Fruit fly (Drosophila melanogaster) whole organism, adult: ENCODE data around the gene dome.

Experiments used
- CG11617 ChIP-seq: fragments of 200-800 bp; sonication (Bioruptor generic); optimal IDR thresholded peaks from 2 replicates; lab custom pipeline; 2017; ENCODE audit warnings: mild to moderate bottlenecking, missing biosample characterization, missing genetic modification reagents, missing genetic modification characterization
- CG12768 ChIP-seq: fragments of 200-800 bp; sonication (Bioruptor generic); optimal IDR thresholded peaks from 2 replicates; lab custom pipeline; 2017; ENCODE audit warnings: missing biosample characterization, missing genetic modification characterization, mild to moderate bottlenecking, moderate library complexity, missing genetic modification reagents
- CG14711 ChIP-seq: fragments of 200-800 bp; sonication (Bioruptor generic); optimal IDR thresholded peaks from 2 replicates; lab custom pipeline; 2018; ENCODE audit warnings: missing biosample characterization, mild to moderate bottlenecking, missing genetic modification characterization, moderate library complexity
- CG1620 ChIP-seq: fragments of 200-800 bp; sonication (Bioruptor generic); optimal IDR thresholded peaks from 2 replicates; lab custom pipeline; 2016; ENCODE audit warnings: missing biosample characterization, missing genetic modification characterization
- CG33017 ChIP-seq: fragments of 200-800 bp; sonication (Bioruptor generic); optimal IDR thresholded peaks from 2 replicates; lab custom pipeline; 2018; ENCODE audit warnings: missing biosample characterization, mild to moderate bottlenecking, missing genetic modification characterization, moderate library complexity
- CG5204 ChIP-seq: fragments of 200-800 bp; sonication (Bioruptor generic); optimal IDR thresholded peaks from 2 replicates; lab custom pipeline; 2016; ENCODE audit warnings: missing biosample characterization, missing genetic modification characterization
- CG7045 ChIP-seq: fragments of 200-800 bp; sonication (Bioruptor generic); optimal IDR thresholded peaks from 2 replicates; lab custom pipeline; 2017; ENCODE audit warnings: missing biosample characterization, mild to moderate bottlenecking, missing genetic modification characterization
- CG7101 ChIP-seq: fragments of 200-800 bp; sonication (Bioruptor generic); optimal IDR thresholded peaks from 2 replicates; lab custom pipeline; 2018; ENCODE audit warnings: missing biosample characterization, mild to moderate bottlenecking, missing genetic modification characterization, moderate library complexity
- Clk ChIP-seq: fragments of 200-800 bp; sonication (Bioruptor generic); optimal IDR thresholded peaks from 2 replicates; lab custom pipeline; 2017; ENCODE audit warnings: missing biosample characterization, missing genetic modification characterization
- Crg-1 ChIP-seq: fragments of 200-800 bp; sonication (Bioruptor generic); optimal IDR thresholded peaks from 2 replicates; lab custom pipeline; 2016; ENCODE audit warnings: missing biosample characterization, missing genetic modification characterization
- Hr96 ChIP-seq: fragments of 200-800 bp; sonication (Bioruptor generic); optimal IDR thresholded peaks from 2 replicates; lab custom pipeline; 2016; ENCODE audit warnings: missing biosample characterization, missing genetic modification characterization
- Mnt ChIP-seq: fragments of 200-800 bp; sonication (Bioruptor generic); optimal IDR thresholded peaks from 2 replicates; lab custom pipeline; 2016; ENCODE audit warnings: missing biosample characterization, mild to moderate bottlenecking, missing genetic modification characterization
- bab1 ChIP-seq: fragments of 200-800 bp; sonication (Bioruptor generic); optimal IDR thresholded peaks from 3 replicates; lab custom pipeline; 2019; ENCODE audit warnings: missing biosample characterization, mild to moderate bottlenecking, missing genetic modification characterization, moderate library complexity
- cic ChIP-seq: fragments of 200-800 bp; sonication (Bioruptor generic); optimal IDR thresholded peaks from 2 replicates; lab custom pipeline; 2017; ENCODE audit warnings: missing biosample characterization, mild to moderate bottlenecking, missing genetic modification characterization, moderate library complexity
- cnc ChIP-seq, 2 experiments: fragments of >200 bp; optimal IDR thresholded peaks; 2 replicates each; lab custom pipeline; 2017
- kay ChIP-seq: fragments of 200-800 bp; sonication (Bioruptor generic); peaks from one replicate; lab custom pipeline; 2016; ENCODE audit warnings: missing biosample characterization, missing genetic modification characterization, borderline replicate concordance
- ovo ChIP-seq: fragments of 200-800 bp; sonication (Bioruptor generic); optimal IDR thresholded peaks from 2 replicates; lab custom pipeline; 2016; ENCODE audit warnings: missing biosample characterization, missing genetic modification characterization
- pad ChIP-seq: fragments of 200-800 bp; sonication (Bioruptor generic); optimal IDR thresholded peaks from 3 replicates; lab custom pipeline; 2017; ENCODE audit warnings: missing biosample characterization, missing genetic modification characterization, mild to moderate bottlenecking, moderate library complexity, missing genetic modification reagents
- tj ChIP-seq: fragments of 200-800 bp; sonication (Bioruptor generic); optimal IDR thresholded peaks from 3 replicates; lab custom pipeline; 2017; ENCODE audit warnings: missing biosample characterization, mild to moderate bottlenecking, missing genetic modification characterization, moderate library complexity
- toe ChIP-seq: fragments of 200-800 bp; sonication (Bioruptor generic); optimal IDR thresholded peaks from 2 replicates; lab custom pipeline; 2016; ENCODE audit warnings: missing biosample characterization, missing genetic modification characterization

The dome gene

dm6 chrX:19712898-19713627 is 29.7 kb upstream of the dome start, which contains the start of gene meso18E:
Gene meso18E, minus strand, starts transcription at chrX:19713045.
- TF ChIP-seq Clk (no peak), CG1620 (GFP tag; lab: Kevin White, UChicago) (no peak), pad (peak; percentile 20), Mnt (GFP tag; lab: Kevin White, UChicago) (peak; percentile 60), cnc (optimal IDR thresholded peaks at IDR 0.05; lab: Kevin White, UChicago) (no peak), ovo (peak; percentile 34)

dm6 chrX:19711936-19712335 is 28.6 kb upstream of the dome start:
- TF ChIP-seq tj (GFP tag; lab: Kevin White, UChicago) = peak; percentile 75
- TF ChIP-seq CG7045 (GFP tag; lab: Kevin White, UChicago) = no peak

dm6 chrX:19704083-19704482 is 20.8 kb upstream of the dome start, which contains the start of the genes CG14230 and CG14232:
Gene CG14230, plus strand, starts transcription at chrX:19704176.
Gene CG14232, minus strand, starts transcription at chrX:19704259.
- TF ChIP-seq ovo (no peak), pad (peak; percentile 18), cic (GFP tag; lab: Kevin White, UChicago) (no peak), kay (GFP tag; lab: Kevin White, UChicago) (no peak), Hr96 (GFP tag; lab: Kevin White, UChicago) (no peak), CG12768 (GFP tag; lab: Kevin White, UChicago) (no peak), toe (no peak), tj (GFP tag; lab: Kevin White, UChicago) (no peak), Mnt (GFP tag; lab: Kevin White, UChicago) (peak; percentile 96), CG33017 (peak; percentile 10), CG7045 (GFP tag; lab: Kevin White, UChicago) (no peak), bab1 (GFP tag; lab: Kevin White, UChicago) (peak; percentile 37), Crg-1 (GFP tag; lab: Kevin White, UChicago) (peak; percentile 51), CG14711 (tag; lab: Kevin White, UChicago) (peak; percentile 50), CG5204 (no peak), CG11617 (GFP tag; lab: Kevin White, UChicago) (no peak), CG1620 (GFP tag; lab: Kevin White, UChicago) (peak; percentile 55), cnc (optimal IDR thresholded peaks at IDR 0.05; lab: Kevin White, UChicago) (no peak), Clk (no peak), CG7101 (tag; lab: Kevin White, UChicago) (peak; percentile 55)

dm6 chrX:19701611-19702010 is 18.3 kb upstream of the dome start, which contains the start of gene Tcs4:
Gene Tcs4, minus strand, starts transcription at chrX:19701755.
- TF ChIP-seq CG14711 (tag; lab: Kevin White, UChicago) (no peak), CG5204 (no peak), Mnt (GFP tag; lab: Kevin White, UChicago) (peak; percentile 29), Hr96 (GFP tag; lab: Kevin White, UChicago) (no peak), CG11617 (GFP tag; lab: Kevin White, UChicago) (peak; percentile 23), CG7045 (GFP tag; lab: Kevin White, UChicago) (no peak), bab1 (GFP tag; lab: Kevin White, UChicago) (peak; percentile 71)

- TF ChIP-seq ovo = peak; percentile 66
- TF ChIP-seq cnc (optimal IDR thresholded peaks at IDR 0.05; lab: Kevin White, UChicago) = no peak
- peak; percentile 18 for TF ChIP-seq CG1620 (GFP tag; lab: Kevin White, UChicago)
- TF ChIP-seq CG7101 (tag; lab: Kevin White, UChicago) = peak; percentile 27
- peak; percentile 53 for TF ChIP-seq pad
- no peak for TF ChIP-seq Mnt (GFP tag; lab: Kevin White, UChicago)
These were observed 14.0 kb upstream of the dome start for dm6 chrX:19697255-19697877.

- TF ChIP-seq cic (GFP tag; lab: Kevin White, UChicago) = no peak
- no peak for TF ChIP-seq CG33017
- TF ChIP-seq Hr96 (GFP tag; lab: Kevin White, UChicago) = no peak
- no peak for TF ChIP-seq Crg-1 (GFP tag; lab: Kevin White, UChicago)
- no peak for TF ChIP-seq CG5204
- TF ChIP-seq CG1620 (GFP tag; lab: Kevin White, UChicago) = peak; percentile 7
- TF ChIP-seq ovo = no peak
- TF ChIP-seq tj (GFP tag; lab: Kevin White, UChicago) = no peak
- TF ChIP-seq Clk = no peak
- no peak for TF ChIP-seq toe
- no peak for TF ChIP-seq pad
- TF ChIP-seq CG7101 (tag; lab: Kevin White, UChicago) = peak; percentile 15
- TF ChIP-seq bab1 (GFP tag; lab: Kevin White, UChicago) = no peak
- no peak for TF ChIP-seq CG11617 (GFP tag; lab: Kevin White, UChicago)
- no peak for TF ChIP-seq cnc (optimal IDR thresholded peaks at IDR 0.05; lab: Kevin White, UChicago)
- no peak for TF ChIP-seq Mnt (GFP tag; lab: Kevin White, UChicago)
- TF ChIP-seq CG7045 (GFP tag; lab: Kevin White, UChicago) = no peak
- TF ChIP-seq kay (GFP tag; lab: Kevin White, UChicago) = no peak
- TF ChIP-seq CG12768 (GFP tag; lab: Kevin White, UChicago) = no peak
- TF ChIP-seq CG14711 (tag; lab: Kevin White, UChicago) = peak; percentile 1
These were observed 13.5 kb upstream of the dome start, which contains the start of gene Cdc42 for dm6 chrX:19696845-19697244. Gene Cdc42, plus strand, starts transcription at chrX:19697091.
